Fruit fly (Drosophila melanogaster): Measurements from ENCODE around the gene Cdc45.

dm6 chrX:998884-999283 is 31.5 kb downstream of the Cdc45 start:
- TF ChIP-seq usp (GFP tag; optimal IDR thresholded peaks at IDR 0.05) (no peak), psq (optimal IDR thresholded peaks at IDR 0.05) (no peak), EcR (GFP tag; optimal IDR thresholded peaks at IDR 0.05) (no peak)

Data from whole organism.